Worm (Caenorhabditis elegans) whole organism, late embryonic: ENCODE data around the gene ZC262.7.

Source experiments
- ama-1 ChIP-seq: fragments of 150-350 bp; optimal IDR thresholded peaks from 2 replicates; lab custom pipeline; 2014
- ceh-18 ChIP-seq: sonication (generic microtip); optimal IDR thresholded peaks from 2 replicates; lab custom pipeline; 2016; ENCODE audit warnings: missing genetic modification characterization, missing compliant biosample characterization
- ceh-24 ChIP-seq: sonication (generic microtip); optimal IDR thresholded peaks from 2 replicates; lab custom pipeline; 2016; ENCODE audit warnings: mild to moderate bottlenecking, missing genetic modification characterization, missing compliant biosample characterization
- ceh-34 ChIP-seq: sonication (generic microtip); optimal IDR thresholded peaks from 2 replicates; lab custom pipeline; 2016; ENCODE audit warnings: mild to moderate bottlenecking, missing genetic modification characterization, missing compliant biosample characterization
- ceh-45 ChIP-seq: fragments of 200-800 bp; sonication (Bioruptor generic); IDR thresholded peaks from 2 replicates; pipeline ENCODE4 v1.3.6; 2022; ENCODE audit warnings: missing genetic modification reagents, missing genetic modification characterization, missing compliant biosample characterization
- ceh-9 ChIP-seq: sonication (generic microtip); optimal IDR thresholded peaks from 2 replicates; lab custom pipeline; 2016; ENCODE audit warnings: mild to moderate bottlenecking, missing genetic modification characterization, inconsistent platforms, missing compliant biosample characterization
- ets-4 ChIP-seq: sonication (generic microtip); optimal IDR thresholded peaks from 2 replicates; lab custom pipeline; 2016; ENCODE audit warnings: missing genetic modification characterization, missing compliant biosample characterization
- fkh-10 ChIP-seq: fragments of 150-350 bp; optimal IDR thresholded peaks from 2 replicates; lab custom pipeline; 2014; ENCODE audit warnings: missing biosample characterization, missing genetic modification reagents, missing genetic modification characterization
- hlh-13 ChIP-seq: fragments of 200-800 bp; sonication (Bioruptor generic); optimal IDR thresholded peaks from 2 replicates; lab custom pipeline; 2018; ENCODE audit warnings: mild to moderate bottlenecking, missing genetic modification characterization, missing compliant biosample characterization
- nhr-11 ChIP-seq: fragments of 150-350 bp; optimal IDR thresholded peaks from 2 replicates; lab custom pipeline; 2014; ENCODE audit warnings: missing biosample characterization, missing genetic modification characterization
- pha-4 ChIP-seq: fragments of 150-350 bp; optimal IDR thresholded peaks from 2 replicates; lab custom pipeline; 2018; ENCODE audit warnings: missing biosample characterization, missing genetic modification reagents, missing genetic modification characterization
- pqm-1 ChIP-seq: sonication (generic microtip); optimal IDR thresholded peaks from 2 replicates; lab custom pipeline; 2016; ENCODE audit warnings: missing genetic modification characterization, missing compliant biosample characterization
- rnt-1 ChIP-seq: sonication (generic microtip); optimal IDR thresholded peaks from 2 replicates; lab custom pipeline; 2016; ENCODE audit warnings: missing genetic modification characterization, missing compliant biosample characterization

DNA sequence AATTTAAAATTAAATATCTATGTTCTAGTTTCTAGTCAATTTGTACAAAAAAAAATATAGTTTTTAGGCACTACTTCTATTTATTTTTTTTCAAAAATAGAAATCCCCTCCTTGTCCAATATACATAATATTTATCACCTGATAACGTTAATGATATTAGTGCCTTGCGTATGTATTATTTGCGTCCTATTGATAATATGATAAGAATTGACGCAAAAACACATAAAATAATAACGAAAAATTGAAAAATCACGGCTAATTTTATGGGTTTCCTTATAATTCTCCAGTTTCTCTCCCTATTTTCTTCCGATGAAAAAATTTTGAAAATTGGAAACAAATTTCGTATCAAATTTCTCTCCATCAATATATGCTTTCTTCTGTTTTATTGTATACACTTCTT is 44.4 kb downstream of the ZC262.7 start:
- TF ChIP-seq fkh-10 (GFP tag; lab: Kevin White, UChicago) (no peak), ceh-18 (tag; lab: Kevin White, UChicago) (no peak), ceh-34 (tag; lab: Kevin White, UChicago) (no peak), ceh-24 (no peak), ceh-9 (tag; lab: Kevin White, UChicago) (no peak), hlh-13 (GFP tag; lab: Kevin White, UChicago) (no peak), ama-1 (lab: Kevin White, UChicago) (no peak), pqm-1 (tag; lab: Kevin White, UChicago) (no peak), ceh-45 (GFP tag; lab: Robert Waterston, UW) (no peak), pha-4 (no peak), nhr-11 (no peak), ets-4 (tag; lab: Kevin White, UChicago) (no peak), rnt-1 (no peak)
